Worm (Caenorhabditis elegans) whole organism, young adult: ENCODE measurements around the gene mltn-11.

Source experiments
- B0035.1 ChIP-seq: sonication (generic microtip); optimal IDR thresholded peaks from 2 replicates; lab custom pipeline; 2016; ENCODE audit warnings: missing genetic modification characterization, mild to moderate bottlenecking, missing compliant biosample characterization, missing genotype, missing genetic modification reagents
- B0261.1 ChIP-seq: sonication (generic microtip); optimal IDR thresholded peaks from 2 replicates; lab custom pipeline; 2016; ENCODE audit warnings: mild to moderate bottlenecking, missing genetic modification characterization, moderate library complexity, missing compliant biosample characterization
- B0336.3 ChIP-seq: fragments of 200-800 bp; sonication (Bioruptor generic); IDR thresholded peaks from 2 replicates; pipeline ENCODE4 v1.3.6; 2022; ENCODE audit warnings: missing genetic modification characterization, missing compliant biosample characterization
- C06A6.2 ChIP-seq: fragments of 200-800 bp; sonication (Bioruptor generic); conservative IDR thresholded peaks from 2 replicates; pipeline ENCODE4 v1.3.6; 2022; ENCODE audit warnings: missing genetic modification characterization, missing compliant biosample characterization
- D2030.7 ChIP-seq: fragments of 200-800 bp; sonication (Bioruptor generic); IDR thresholded peaks from 2 replicates; pipeline ENCODE4 v1.3.6; 2022; ENCODE audit warnings: missing genetic modification reagents, missing genetic modification characterization, missing compliant biosample characterization
- Y53G8AR.9 ChIP-seq: fragments of 200-800 bp; sonication (Bioruptor generic); conservative IDR thresholded peaks from 2 replicates; pipeline ENCODE4 v1.3.6; 2022; ENCODE audit warnings: missing genetic modification reagents, missing genetic modification characterization, missing compliant biosample characterization
- Y67H2A.10 ChIP-seq: fragments of 200-800 bp; sonication (Bioruptor generic); conservative IDR thresholded peaks from 2 replicates; pipeline ENCODE4 v1.3.6; 2022; ENCODE audit warnings: missing genetic modification reagents, missing genetic modification characterization, missing compliant biosample characterization
- attf-6 ChIP-seq: fragments of 200-800 bp; sonication (Bioruptor generic); IDR thresholded peaks from 2 replicates; pipeline ENCODE4 v1.3.6; 2022; ENCODE audit warnings: missing genetic modification reagents, missing genetic modification characterization, missing compliant biosample characterization
- cebp-1 ChIP-seq, 2 experiments: fragments of 200-800 bp in 1 of 2; sonication (Bioruptor generic) in 1 of 2; sonication (generic microtip) in 1 of 2; IDR thresholded peaks in 1 of 2; optimal IDR thresholded peaks in 1 of 2; 2 replicates each; pipeline versions ENCODE4 v1.3.6 to Lab custom; 2017 to 2022; ENCODE audit warnings: missing compliant biosample characterization in 2 of 2, missing genetic modification characterization in 2 of 2, mild to moderate bottlenecking in 1 of 2, missing genetic modification reagents in 1 of 2, moderate library complexity in 1 of 2
- ceh-27 ChIP-seq: fragments of 200-800 bp; sonication (Bioruptor generic); optimal IDR thresholded peaks from 2 replicates; lab custom pipeline; 2018; ENCODE audit warnings: mild to moderate bottlenecking, missing genetic modification characterization, moderate library complexity, missing compliant biosample characterization
- ceh-40 ChIP-seq: fragments of 200-800 bp; sonication (Bioruptor generic); IDR thresholded peaks from 2 replicates; pipeline ENCODE4 v1.3.6; 2022; ENCODE audit warnings: missing genetic modification characterization, missing compliant biosample characterization
- ceh-79 ChIP-seq: sonication (generic microtip); optimal IDR thresholded peaks from 2 replicates; lab custom pipeline; 2017; ENCODE audit warnings: mild to moderate bottlenecking, missing genetic modification characterization, missing compliant biosample characterization
- die-1 ChIP-seq: sonication (generic microtip); optimal IDR thresholded peaks from 2 replicates; lab custom pipeline; 2016; ENCODE audit warnings: missing genotype, mild to moderate bottlenecking, missing genetic modification characterization, missing compliant biosample characterization
- dox-1 ChIP-seq: fragments of 200-800 bp; sonication (Bioruptor generic); IDR thresholded peaks from 2 replicates; pipeline ENCODE4 v1.3.6; 2022; ENCODE audit warnings: missing genetic modification reagents, missing genetic modification characterization, missing compliant biosample characterization
- egl-18 ChIP-seq: fragments of 200-800 bp; sonication (Bioruptor generic); IDR thresholded peaks from 2 replicates; pipeline ENCODE4 v1.3.6; 2022; ENCODE audit warnings: missing genetic modification reagents, missing genetic modification characterization, missing compliant biosample characterization
- hlh-12 ChIP-seq: sonication (generic microtip); optimal IDR thresholded peaks from 2 replicates; lab custom pipeline; 2016; ENCODE audit warnings: missing genetic modification characterization, missing compliant biosample characterization
- hmg-1.2 ChIP-seq: fragments of 200-800 bp; sonication (Bioruptor generic); IDR thresholded peaks from 2 replicates; pipeline ENCODE4 v1.3.6; 2022; ENCODE audit warnings: missing genetic modification reagents, missing genetic modification characterization, missing compliant biosample characterization
- hrde-1 ChIP-seq: sonication (generic microtip); optimal IDR thresholded peaks from 2 replicates; lab custom pipeline; 2016; ENCODE audit warnings: missing genetic modification characterization, mild to moderate bottlenecking, missing compliant biosample characterization, moderate library complexity, missing genotype, missing genetic modification reagents, borderline replicate concordance
- hsf-1 ChIP-seq: fragments of 200-800 bp; sonication (Bioruptor generic); IDR thresholded peaks from 2 replicates; pipeline ENCODE4 v1.3.6; 2022; ENCODE audit warnings: missing genetic modification reagents, missing genetic modification characterization, missing compliant biosample characterization
- lag-1 ChIP-seq: fragments of 200-800 bp; sonication (Bioruptor generic); IDR thresholded peaks from 2 replicates; pipeline ENCODE4 v1.3.6; 2022; ENCODE audit warnings: missing genetic modification reagents, missing genetic modification characterization, missing compliant biosample characterization
- let-526 ChIP-seq: fragments of 200-800 bp; sonication (Bioruptor generic); IDR thresholded peaks from 2 replicates; pipeline ENCODE4 v1.3.6; 2022; ENCODE audit warnings: missing genetic modification reagents, missing genetic modification characterization, missing compliant biosample characterization
- lin-26 ChIP-seq: fragments of 200-800 bp; sonication (Bioruptor generic); IDR thresholded peaks from 2 replicates; pipeline ENCODE4 v1.3.6; 2022; ENCODE audit warnings: missing genetic modification reagents, missing genetic modification characterization, missing compliant biosample characterization
- lin-35 ChIP-seq, 3 experiments: fragments of 150-350 bp in 2 of 3; sonication (generic microtip) in 1 of 3; optimal IDR thresholded peaks; 2 replicates each; lab custom pipeline; 2014 to 2018; ENCODE audit warnings: missing biosample characterization in 3 of 3, missing genetic modification characterization in 3 of 3, missing genetic modification reagents in 3 of 3
- lir-1 ChIP-seq: fragments of 200-800 bp; sonication (Bioruptor generic); conservative IDR thresholded peaks from 2 replicates; pipeline ENCODE4 v1.3.6; 2022; ENCODE audit warnings: missing genetic modification reagents, missing genetic modification characterization, missing compliant biosample characterization
- lsy-27 ChIP-seq: sonication (generic microtip); optimal IDR thresholded peaks from 2 replicates; lab custom pipeline; 2017; ENCODE audit warnings: missing genetic modification characterization, mild to moderate bottlenecking, missing compliant biosample characterization, antibody characterized with exemption, missing genotype, borderline replicate concordance; ENCODE audit not compliant: insufficient read depth
- madf-6 ChIP-seq: fragments of 200-800 bp; sonication (Bioruptor generic); IDR thresholded peaks from 2 replicates; pipeline ENCODE4 v1.3.6; 2022; ENCODE audit warnings: missing genetic modification reagents, missing genetic modification characterization, missing compliant biosample characterization
- mcd-1 ChIP-seq: fragments of 200-800 bp; sonication (Bioruptor generic); IDR thresholded peaks from 2 replicates; pipeline ENCODE4 v1.3.6; 2022; ENCODE audit warnings: missing genetic modification reagents, missing genetic modification characterization, missing compliant biosample characterization
- nhr-179 ChIP-seq: sonication (generic microtip); optimal IDR thresholded peaks from 2 replicates; lab custom pipeline; 2016; ENCODE audit warnings: mild to moderate bottlenecking, missing genetic modification characterization, missing compliant biosample characterization
- pbrm-1 ChIP-seq: fragments of 200-800 bp; sonication (Bioruptor generic); IDR thresholded peaks from 2 replicates; pipeline ENCODE4 v1.3.6; 2022; ENCODE audit warnings: missing genetic modification reagents, missing genetic modification characterization, missing compliant biosample characterization
- somi-1 ChIP-seq: fragments of 200-800 bp; sonication (Bioruptor generic); optimal IDR thresholded peaks from 2 replicates; lab custom pipeline; 2018; ENCODE audit warnings: mild to moderate bottlenecking, missing genetic modification characterization, missing compliant biosample characterization
- ztf-25 ChIP-seq: fragments of 200-800 bp; sonication (Bioruptor generic); IDR thresholded peaks from 2 replicates; pipeline ENCODE4 v1.3.6; 2022; ENCODE audit warnings: missing genetic modification reagents, missing genetic modification characterization, missing compliant biosample characterization
- ztf-28 ChIP-seq: fragments of 200-800 bp; sonication (Bioruptor generic); IDR thresholded peaks from 2 replicates; pipeline ENCODE4 v1.3.6; 2022; ENCODE audit warnings: missing genetic modification reagents, missing genetic modification characterization, missing compliant biosample characterization

The mltn-11 gene

ce11 chrV:16597344-16597869 is 38.6 kb upstream of the mltn-11 start:
- 0 out of 2 replicates have a peak, but pooled peaks have one; percentile 35 for TF ChIP-seq pbrm-1 (GFP tag; lab: Robert Waterston, UW)
- TF ChIP-seq ztf-25 (GFP tag; lab: Robert Waterston, UW), result 0 out of 2 replicates have a peak, but pooled peaks have one; percentile 29
- TF ChIP-seq lin-26, result peak; percentile 71
- peak; percentile 60; the same call in 1 of the 2 replicates for TF ChIP-seq attf-6 (GFP tag; lab: Robert Waterston, UW)
- TF ChIP-seq hmg-1.2 (GFP tag; lab: Robert Waterston, UW), result peak; percentile 94

ce11 chrV:16598437-16598836 is 37.5 kb upstream of the mltn-11 start:
- 0 out of 2 replicates have a peak, but pooled peaks have one; percentile 13 for TF ChIP-seq Y53G8AR.9
- TF ChIP-seq ceh-40 (GFP tag; lab: Robert Waterston, UW), result no peak
- no peak for TF ChIP-seq lsy-27 (tag; lab: Kevin White, UChicago)
- no peak for TF ChIP-seq nhr-179 (tag; lab: Kevin White, UChicago)
- TF ChIP-seq hrde-1 (tag; lab: Kevin White, UChicago), result no peak
- TF ChIP-seq die-1 (tag; lab: Kevin White, UChicago), result no peak
- peak; percentile 28; the same call in 1 of the 2 replicates for TF ChIP-seq pbrm-1 (GFP tag; lab: Robert Waterston, UW)
- TF ChIP-seq madf-6, result 0 out of 2 replicates have a peak, but pooled peaks have one; percentile 8
- 0 out of 2 replicates have a peak, but pooled peaks have one; percentile 25 for TF ChIP-seq dox-1 (GFP tag; lab: Robert Waterston, UW)
- TF ChIP-seq lir-1 (GFP tag; lab: Robert Waterston, UW), result no peak
- no peak for TF ChIP-seq lin-35 (GFP tag; optimal IDR thresholded peaks at IDR 0.05; lab: Kevin White, UChicago)
- peak; percentile 64; the same call in 1 of the 2 replicates for TF ChIP-seq C06A6.2 (GFP tag; lab: Robert Waterston, UW)
- no peak for TF ChIP-seq egl-18
- TF ChIP-seq mcd-1 (GFP tag; lab: Robert Waterston, UW), result 0 out of 2 replicates have a peak, but pooled peaks have one; percentile 12
- no peak for TF ChIP-seq hlh-12
- no peak for TF ChIP-seq ceh-27 (GFP tag; lab: Kevin White, UChicago)
- TF ChIP-seq B0035.1 (tag; lab: Kevin White, UChicago), result no peak
- TF ChIP-seq let-526 (GFP tag; lab: Robert Waterston, UW), result 0 out of 2 replicates have a peak, but pooled peaks have one; percentile 61
- TF ChIP-seq ztf-28 (GFP tag; lab: Robert Waterston, UW), result no peak
- no peak for TF ChIP-seq B0261.1 (tag; lab: Kevin White, UChicago)
- no peak for TF ChIP-seq B0336.3 (GFP tag; lab: Robert Waterston, UW)
- TF ChIP-seq hsf-1 (GFP tag; lab: Robert Waterston, UW), result peak; percentile 85

- no peak for TF ChIP-seq Y67H2A.10 (GFP tag; lab: Robert Waterston, UW)
- TF ChIP-seq ceh-79 (tag; lab: Kevin White, UChicago), result no peak
- no peak for TF ChIP-seq D2030.7 (GFP tag; lab: Robert Waterston, UW)
- TF ChIP-seq lag-1 (GFP tag; lab: Robert Waterston, UW), result no peak
- no peak for TF ChIP-seq dox-1 (GFP tag; lab: Robert Waterston, UW)
- no peak for TF ChIP-seq B0035.1 (tag; lab: Kevin White, UChicago)
- no peak for TF ChIP-seq somi-1 (GFP tag; lab: Kevin White, UChicago)
- 0 out of 2 replicates have a peak, but pooled peaks have one; percentile 14 for TF ChIP-seq cebp-1 (GFP tag; IDR thresholded peaks at IDR 0.05; lab: Robert Waterston, UW)
- TF ChIP-seq cebp-1 (tag; optimal IDR thresholded peaks at IDR 0.05; lab: Kevin White, UChicago), result no peak
- TF ChIP-seq, all 124 proteins: peak for 1
Observed at ce11 chrV:16599835-16600234, 36.2 kb upstream of the mltn-11 start.
